ENCODE assay signal across 5 fruit fly cellular contexts in genomic region chr3L:5869614-5870204, dm6.
TF ChIP-seq lines count a peak whose summit lies in the region.

No protein-coding gene starts in this region.

- TF ChIP-seq CTCF in S2 (optimal IDR thresholded peaks at IDR 0.05; lab: Kevin White, UChicago) = peak; percentile 100
- peak; percentile 100 for TF ChIP-seq CTCF in whole organism, embryonic (GFP tag; optimal IDR thresholded peaks at IDR 0.05; lab: Kevin White, UChicago)

TF ChIP-seq in whole organism, adult, 20 proteins besides CTCF, POLR2A, EP300 and RAD21:
- peak; percentile 42 for TF ChIP-seq CG14711 (tag; optimal IDR thresholded peaks at IDR 0.05; lab: Kevin White, UChicago)
- no peak for TF ChIP-seq cnc (optimal IDR thresholded peaks at IDR 0.05; lab: Kevin White, UChicago)
- no peak for TF ChIP-seq Clk (GFP tag; optimal IDR thresholded peaks at IDR 0.05; lab: Kevin White, UChicago)
- peak; percentile 24 for TF ChIP-seq CG1620 (GFP tag; optimal IDR thresholded peaks at IDR 0.05; lab: Kevin White, UChicago)
- peak; percentile 83 for TF ChIP-seq bab1 (GFP tag; optimal IDR thresholded peaks at IDR 0.05; lab: Kevin White, UChicago)
- TF ChIP-seq Hr96 (GFP tag; optimal IDR thresholded peaks at IDR 0.05; lab: Kevin White, UChicago) = peak; percentile 70
- peak; percentile 20 for TF ChIP-seq CG5204 (GFP tag; optimal IDR thresholded peaks at IDR 0.05; lab: Kevin White, UChicago)
- TF ChIP-seq CG12768 (GFP tag; optimal IDR thresholded peaks at IDR 0.05; lab: Kevin White, UChicago) = no peak
- TF ChIP-seq CG11617 (GFP tag; optimal IDR thresholded peaks at IDR 0.05; lab: Kevin White, UChicago) = no peak
- no peak for TF ChIP-seq kay (GFP tag; lab: Kevin White, UChicago; ENCODE audit: borderline replicate concordance)
- peak; percentile 36 for TF ChIP-seq Crg-1 (GFP tag; optimal IDR thresholded peaks at IDR 0.05; lab: Kevin White, UChicago)
- no peak for TF ChIP-seq ovo (GFP tag; optimal IDR thresholded peaks at IDR 0.05; lab: Kevin White, UChicago)
- TF ChIP-seq CG7101 (tag; optimal IDR thresholded peaks at IDR 0.05; lab: Kevin White, UChicago) = peak; percentile 45
- TF ChIP-seq pad (GFP tag; optimal IDR thresholded peaks at IDR 0.05; lab: Kevin White, UChicago) = peak; percentile 58
- TF ChIP-seq cic (GFP tag; optimal IDR thresholded peaks at IDR 0.05; lab: Kevin White, UChicago) = no peak
- no peak for TF ChIP-seq Mnt (GFP tag; optimal IDR thresholded peaks at IDR 0.05; lab: Kevin White, UChicago)
- peak; percentile 70 for TF ChIP-seq toe (GFP tag; optimal IDR thresholded peaks at IDR 0.05; lab: Kevin White, UChicago)
- TF ChIP-seq CG33017 (tag; optimal IDR thresholded peaks at IDR 0.05; lab: Kevin White, UChicago) = no peak
- TF ChIP-seq CG7045 (GFP tag; optimal IDR thresholded peaks at IDR 0.05; lab: Kevin White, UChicago) = peak; percentile 40
TF ChIP-seq in whole organism, adult: peak in this region for 10.

TF ChIP-seq in whole organism, embryonic, 481 proteins besides CTCF, POLR2A, EP300 and RAD21 (continues in another document):
- TF ChIP-seq ken (GFP tag; IDR thresholded peaks at IDR 0.05; lab: Robert Waterston, UW) = peak; percentile 86
- TF ChIP-seq Hmx (GFP tag; optimal IDR thresholded peaks at IDR 0.05; lab: Kevin White, UChicago) = no peak
- TF ChIP-seq Kr (GFP tag; optimal IDR thresholded peaks at IDR 0.05; lab: Kevin White, UChicago) = no peak
- peak; percentile 11 for TF ChIP-seq Elba2 (GFP tag; optimal IDR thresholded peaks at IDR 0.05; lab: Kevin White, UChicago)
- TF ChIP-seq CG11504 (tag; optimal IDR thresholded peaks at IDR 0.05; lab: Kevin White, UChicago) = peak; percentile 87
- TF ChIP-seq CG13287 (GFP tag; IDR thresholded peaks at IDR 0.05; lab: Robert Waterston, UW; ENCODE audit: partially characterized antibody) = peak; percentile 76; the same call in 1 of the 2 replicates
- peak; percentile 86 for TF ChIP-seq CG17359 (tag; optimal IDR thresholded peaks at IDR 0.05; lab: Kevin White, UChicago)
- TF ChIP-seq MTF-1 (GFP tag; optimal IDR thresholded peaks at IDR 0.05; lab: Kevin White, UChicago; ENCODE audit: borderline replicate concordance) = peak; percentile 77
- TF ChIP-seq CG17361 (GFP tag; IDR thresholded peaks at IDR 0.05; lab: Robert Waterston, UW) = peak; percentile 63; the same call in 1 of the 3 replicates
- peak; percentile 45 for TF ChIP-seq gsb-n (tag; optimal IDR thresholded peaks at IDR 0.05; lab: Kevin White, UChicago)
- TF ChIP-seq Drgx (GFP tag; IDR thresholded peaks at IDR 0.05; lab: Robert Waterston, UW) = no peak
- TF ChIP-seq Meics (GFP tag; optimal IDR thresholded peaks at IDR 0.05; lab: Kevin White, UChicago) = peak; percentile 74
- TF ChIP-seq CG8924 (tag; optimal IDR thresholded peaks at IDR 0.05; lab: Kevin White, UChicago) = peak; percentile 15
- no peak for TF ChIP-seq CG13296 (GFP tag; optimal IDR thresholded peaks at IDR 0.05; lab: Kevin White, UChicago)
- peak; percentile 43; the same call in 1 of the 2 replicates for TF ChIP-seq CG14014 (GFP tag; IDR thresholded peaks at IDR 0.05; lab: Robert Waterston, UW)
- peak in 1 of 2 experiments; percentile 31 for TF ChIP-seq Hr51 (GFP tag; optimal IDR thresholded peaks at IDR 0.05; lab: Kevin White, UChicago)
- peak; percentile 37; the same call in 1 of the 3 replicates for TF ChIP-seq CG11093 (GFP tag; IDR thresholded peaks at IDR 0.05; lab: Robert Waterston, UW)
- TF ChIP-seq B-H2 (GFP tag; optimal IDR thresholded peaks at IDR 0.05; lab: Kevin White, UChicago) = no peak
- TF ChIP-seq CG2120 (GFP tag; optimal IDR thresholded peaks at IDR 0.05; lab: Kevin White, UChicago) = no peak
- peak; percentile 58; the same call in 2 of the 3 replicates for TF ChIP-seq CG3726 (GFP tag; IDR thresholded peaks at IDR 0.05; lab: Robert Waterston, UW)
- TF ChIP-seq CG15073 (GFP tag; optimal IDR thresholded peaks at IDR 0.05; lab: Kevin White, UChicago) = no peak
- TF ChIP-seq inv (GFP tag; IDR thresholded peaks at IDR 0.05; lab: Robert Waterston, UW; ENCODE audit: partially characterized antibody) = peak; percentile 37; the same call in 1 of the 2 replicates

TF ChIP-seq in whole organism, prepupa, 60 proteins besides CTCF, POLR2A, EP300 and RAD21:
- TF ChIP-seq acj6 (GFP tag; optimal IDR thresholded peaks at IDR 0.05; lab: Kevin White, UChicago) (peak; percentile 12), Sox15 (GFP tag; optimal IDR thresholded peaks at IDR 0.05; lab: Kevin White, UChicago) (peak; percentile 15), OdsH (GFP tag; optimal IDR thresholded peaks at IDR 0.05; lab: Kevin White, UChicago) (peak; percentile 34), Sox102F (GFP tag; optimal IDR thresholded peaks at IDR 0.05; lab: Kevin White, UChicago) (no peak), pdm3 (GFP tag; optimal IDR thresholded peaks at IDR 0.05; lab: Kevin White, UChicago) (peak; percentile 8), cyc (GFP tag; optimal IDR thresholded peaks at IDR 0.05; lab: Kevin White, UChicago) (peak; percentile 88), CG6808 (GFP tag; optimal IDR thresholded peaks at IDR 0.05; lab: Kevin White, UChicago) (peak; percentile 19), CG7368 (GFP tag; optimal IDR thresholded peaks at IDR 0.05; lab: Kevin White, UChicago) (peak; percentile 27), Sox14 (GFP tag; optimal IDR thresholded peaks at IDR 0.05; lab: Kevin White, UChicago) (peak; percentile 7), Met (GFP tag; optimal IDR thresholded peaks at IDR 0.05; lab: Kevin White, UChicago) (peak; percentile 58), CG8119 (GFP tag; IDR thresholded peaks at IDR 0.05; lab: Robert Waterston, UW) (no peak), CG11902 (GFP tag; optimal IDR thresholded peaks at IDR 0.05; lab: Kevin White, UChicago) (peak; percentile 51), CG9139 (GFP tag; optimal IDR thresholded peaks at IDR 0.05; lab: Kevin White, UChicago) (no peak), eg (GFP tag; IDR thresholded peaks at IDR 0.05; lab: Robert Waterston, UW) (peak; percentile 12; the same call in 1 of the 3 replicates), fkh (GFP tag; optimal IDR thresholded peaks at IDR 0.05; lab: Kevin White, UChicago) (no peak), CG11294 (GFP tag; IDR thresholded peaks at IDR 0.05; lab: Robert Waterston, UW) (no peak), CG10669 (GFP tag; optimal IDR thresholded peaks at IDR 0.05; lab: Kevin White, UChicago) (no peak), Hr39 (GFP tag; optimal IDR thresholded peaks at IDR 0.05; lab: Kevin White, UChicago) (peak; percentile 63), CG31627 (GFP tag; optimal IDR thresholded peaks at IDR 0.05; lab: Kevin White, UChicago) (peak; percentile 66), spab (GFP tag; optimal IDR thresholded peaks at IDR 0.05; lab: Kevin White, UChicago) (no peak), svp (GFP tag; lab: Kevin White, UChicago) (peak; percentile 57), fd85E (GFP tag; optimal IDR thresholded peaks at IDR 0.05; lab: Kevin White, UChicago) (no peak), Smox (GFP tag; optimal IDR thresholded peaks at IDR 0.05; lab: Kevin White, UChicago) (peak; percentile 35), CG3919 (GFP tag; optimal IDR thresholded peaks at IDR 0.05; lab: Kevin White, UChicago) (peak; percentile 67)

TF ChIP-seq in whole organism, wandering third instar larva, 38 proteins besides CTCF, POLR2A, EP300 and RAD21 (continues in another document):
- no peak for TF ChIP-seq Sp1 (GFP tag; optimal IDR thresholded peaks at IDR 0.05; lab: Kevin White, UChicago)
- TF ChIP-seq Dfd (GFP tag; optimal IDR thresholded peaks at IDR 0.05; lab: Kevin White, UChicago) = no peak
- TF ChIP-seq CG32264 (GFP tag; optimal IDR thresholded peaks at IDR 0.05; lab: Kevin White, UChicago) = no peak
- peak; percentile 56 for TF ChIP-seq OdsH (GFP tag; optimal IDR thresholded peaks at IDR 0.05; lab: Kevin White, UChicago)
- no peak for TF ChIP-seq Mio (GFP tag; optimal IDR thresholded peaks at IDR 0.05; lab: Kevin White, UChicago)
- peak; percentile 81 for TF ChIP-seq Myc (optimal IDR thresholded peaks at IDR 0.05; lab: Kevin White, UChicago)
- TF ChIP-seq CrebA (GFP tag; optimal IDR thresholded peaks at IDR 0.05; lab: Kevin White, UChicago; ENCODE audit: borderline replicate concordance) = no peak
- TF ChIP-seq woc (GFP tag; optimal IDR thresholded peaks at IDR 0.05; lab: Kevin White, UChicago) = no peak
- peak; percentile 47 for TF ChIP-seq fru (GFP tag; optimal IDR thresholded peaks at IDR 0.05; lab: Kevin White, UChicago)
- TF ChIP-seq HLH106 (tag; optimal IDR thresholded peaks at IDR 0.05; lab: Kevin White, UChicago) = no peak
- TF ChIP-seq tai (GFP tag; optimal IDR thresholded peaks at IDR 0.05; lab: Kevin White, UChicago) = no peak
- TF ChIP-seq GATAd (GFP tag; optimal IDR thresholded peaks at IDR 0.05; lab: Kevin White, UChicago) = no peak
- no peak for TF ChIP-seq Rel (GFP tag; optimal IDR thresholded peaks at IDR 0.05; lab: Kevin White, UChicago)
- no peak for TF ChIP-seq Rel (tag; optimal IDR thresholded peaks at IDR 0.05; lab: Kevin White, UChicago)
- TF ChIP-seq sv (GFP tag; optimal IDR thresholded peaks at IDR 0.05; lab: Kevin White, UChicago) = no peak
- TF ChIP-seq foxo (GFP tag; optimal IDR thresholded peaks at IDR 0.05; lab: Kevin White, UChicago) = peak in 1 of 2 experiments; percentile 60
- no peak for TF ChIP-seq lola (GFP tag; optimal IDR thresholded peaks at IDR 0.05; lab: Kevin White, UChicago)
- peak; percentile 45 for TF ChIP-seq Dif (GFP tag; optimal IDR thresholded peaks at IDR 0.05; lab: Kevin White, UChicago; ENCODE audit: partially characterized antibody)
- no peak for TF ChIP-seq brk (GFP tag; optimal IDR thresholded peaks at IDR 0.05; lab: Kevin White, UChicago)
- peak; percentile 29 for TF ChIP-seq Vsx2 (GFP tag; optimal IDR thresholded peaks at IDR 0.05; lab: Kevin White, UChicago; ENCODE audit: partially characterized antibody)
- TF ChIP-seq N (GFP tag; optimal IDR thresholded peaks at IDR 0.05; lab: Kevin White, UChicago) = no peak
- TF ChIP-seq Abd-B (GFP tag; optimal IDR thresholded peaks at IDR 0.05; lab: Kevin White, UChicago) = no peak
- peak; percentile 53 for TF ChIP-seq dmrt93B (GFP tag; optimal IDR thresholded peaks at IDR 0.05; lab: Kevin White, UChicago)
- peak; percentile 42 for TF ChIP-seq psq (GFP tag; optimal IDR thresholded peaks at IDR 0.05; lab: Kevin White, UChicago)
- no peak for TF ChIP-seq dsf (GFP tag; optimal IDR thresholded peaks at IDR 0.05; lab: Kevin White, UChicago; ENCODE audit: borderline replicate concordance)
- TF ChIP-seq dl (GFP tag; optimal IDR thresholded peaks at IDR 0.05; lab: Kevin White, UChicago; ENCODE audit: insufficient read depth in 1 of 2, partially characterized antibody in 2 of 2) = peak in 1 of 2 experiments; percentile 10
- no peak for TF ChIP-seq sage (GFP tag; optimal IDR thresholded peaks at IDR 0.05; lab: Kevin White, UChicago)
- TF ChIP-seq rgr (GFP tag; optimal IDR thresholded peaks at IDR 0.05; lab: Kevin White, UChicago) = peak; percentile 41
- no peak for TF ChIP-seq h (GFP tag; optimal IDR thresholded peaks at IDR 0.05; lab: Kevin White, UChicago)
- TF ChIP-seq Jra (GFP tag; optimal IDR thresholded peaks at IDR 0.05; lab: Kevin White, UChicago) = no peak
- TF ChIP-seq br (GFP tag; optimal IDR thresholded peaks at IDR 0.05; lab: Kevin White, UChicago) = no peak
- no peak for TF ChIP-seq pan (optimal IDR thresholded peaks at IDR 0.05; lab: Kevin White, UChicago)
